Fruit fly (Drosophila melanogaster) whole organism, adult: ENCODE results near the gene CG33093.

Experiments
- CG11617 ChIP-seq: fragments of 200-800 bp; sonication (Bioruptor generic); optimal IDR thresholded peaks from 2 replicates; lab custom pipeline; 2017; ENCODE audit warnings: mild to moderate bottlenecking, missing biosample characterization, missing genetic modification reagents, missing genetic modification characterization
- CG12768 ChIP-seq: fragments of 200-800 bp; sonication (Bioruptor generic); optimal IDR thresholded peaks from 2 replicates; lab custom pipeline; 2017; ENCODE audit warnings: missing biosample characterization, missing genetic modification characterization, mild to moderate bottlenecking, moderate library complexity, missing genetic modification reagents
- CG14711 ChIP-seq: fragments of 200-800 bp; sonication (Bioruptor generic); optimal IDR thresholded peaks from 2 replicates; lab custom pipeline; 2018; ENCODE audit warnings: missing biosample characterization, mild to moderate bottlenecking, missing genetic modification characterization, moderate library complexity
- CG1620 ChIP-seq: fragments of 200-800 bp; sonication (Bioruptor generic); optimal IDR thresholded peaks from 2 replicates; lab custom pipeline; 2016; ENCODE audit warnings: missing biosample characterization, missing genetic modification characterization
- CG33017 ChIP-seq: fragments of 200-800 bp; sonication (Bioruptor generic); optimal IDR thresholded peaks from 2 replicates; lab custom pipeline; 2018; ENCODE audit warnings: missing biosample characterization, mild to moderate bottlenecking, missing genetic modification characterization, moderate library complexity
- CG5204 ChIP-seq: fragments of 200-800 bp; sonication (Bioruptor generic); optimal IDR thresholded peaks from 2 replicates; lab custom pipeline; 2016; ENCODE audit warnings: missing biosample characterization, missing genetic modification characterization
- CG7045 ChIP-seq: fragments of 200-800 bp; sonication (Bioruptor generic); optimal IDR thresholded peaks from 2 replicates; lab custom pipeline; 2017; ENCODE audit warnings: missing biosample characterization, mild to moderate bottlenecking, missing genetic modification characterization
- CG7101 ChIP-seq: fragments of 200-800 bp; sonication (Bioruptor generic); optimal IDR thresholded peaks from 2 replicates; lab custom pipeline; 2018; ENCODE audit warnings: missing biosample characterization, mild to moderate bottlenecking, missing genetic modification characterization, moderate library complexity
- Clk ChIP-seq: fragments of 200-800 bp; sonication (Bioruptor generic); optimal IDR thresholded peaks from 2 replicates; lab custom pipeline; 2017; ENCODE audit warnings: missing biosample characterization, missing genetic modification characterization
- Crg-1 ChIP-seq: fragments of 200-800 bp; sonication (Bioruptor generic); optimal IDR thresholded peaks from 2 replicates; lab custom pipeline; 2016; ENCODE audit warnings: missing biosample characterization, missing genetic modification characterization
- Hr96 ChIP-seq: fragments of 200-800 bp; sonication (Bioruptor generic); optimal IDR thresholded peaks from 2 replicates; lab custom pipeline; 2016; ENCODE audit warnings: missing biosample characterization, missing genetic modification characterization
- Mnt ChIP-seq: fragments of 200-800 bp; sonication (Bioruptor generic); optimal IDR thresholded peaks from 2 replicates; lab custom pipeline; 2016; ENCODE audit warnings: missing biosample characterization, mild to moderate bottlenecking, missing genetic modification characterization
- bab1 ChIP-seq: fragments of 200-800 bp; sonication (Bioruptor generic); optimal IDR thresholded peaks from 3 replicates; lab custom pipeline; 2019; ENCODE audit warnings: missing biosample characterization, mild to moderate bottlenecking, missing genetic modification characterization, moderate library complexity
- cic ChIP-seq: fragments of 200-800 bp; sonication (Bioruptor generic); optimal IDR thresholded peaks from 2 replicates; lab custom pipeline; 2017; ENCODE audit warnings: missing biosample characterization, mild to moderate bottlenecking, missing genetic modification characterization, moderate library complexity
- cnc ChIP-seq, 2 experiments: fragments of >200 bp; optimal IDR thresholded peaks; 2 replicates each; lab custom pipeline; 2017
- kay ChIP-seq: fragments of 200-800 bp; sonication (Bioruptor generic); peaks from one replicate; lab custom pipeline; 2016; ENCODE audit warnings: missing biosample characterization, missing genetic modification characterization, borderline replicate concordance
- ovo ChIP-seq: fragments of 200-800 bp; sonication (Bioruptor generic); optimal IDR thresholded peaks from 2 replicates; lab custom pipeline; 2016; ENCODE audit warnings: missing biosample characterization, missing genetic modification characterization
- pad ChIP-seq: fragments of 200-800 bp; sonication (Bioruptor generic); optimal IDR thresholded peaks from 3 replicates; lab custom pipeline; 2017; ENCODE audit warnings: missing biosample characterization, missing genetic modification characterization, mild to moderate bottlenecking, moderate library complexity, missing genetic modification reagents
- tj ChIP-seq: fragments of 200-800 bp; sonication (Bioruptor generic); optimal IDR thresholded peaks from 3 replicates; lab custom pipeline; 2017; ENCODE audit warnings: missing biosample characterization, mild to moderate bottlenecking, missing genetic modification characterization, moderate library complexity
- toe ChIP-seq: fragments of 200-800 bp; sonication (Bioruptor generic); optimal IDR thresholded peaks from 2 replicates; lab custom pipeline; 2016; ENCODE audit warnings: missing biosample characterization, missing genetic modification characterization

Gene CG33093

dm6 chr3R:22539762-22540161, 8.0 kb upstream of the CG33093 start, which contains the start of gene CG5326:
TSS of gene CG5326 (minus strand) at chr3R:22539919.
- TF ChIP-seq kay (GFP tag; lab: Kevin White, UChicago) = no peak
- no peak for TF ChIP-seq Hr96 (GFP tag; lab: Kevin White, UChicago)
- TF ChIP-seq tj (GFP tag; lab: Kevin White, UChicago) = peak; percentile 76
- TF ChIP-seq Mnt (GFP tag; lab: Kevin White, UChicago) = no peak
- TF ChIP-seq pad = no peak

DNA sequence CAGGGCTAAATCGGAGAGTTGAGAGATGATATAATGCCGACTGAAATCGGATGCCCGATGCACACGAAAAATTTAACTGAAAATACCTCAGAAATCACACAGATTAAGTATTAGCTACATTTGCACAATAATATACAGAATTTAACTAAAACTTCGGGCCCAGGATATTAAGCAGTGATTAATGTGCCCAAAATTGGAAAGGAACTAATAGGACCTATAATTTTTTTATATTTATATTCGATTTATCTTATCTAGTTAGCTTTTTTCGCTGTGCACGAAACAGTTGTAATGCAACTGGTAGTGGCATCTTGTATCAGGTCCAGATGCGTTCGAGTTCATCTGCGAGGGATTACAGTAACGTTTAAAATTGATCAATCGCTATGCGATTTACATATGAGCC, 7.2 kb upstream of the CG33093 start:
- TF ChIP-seq Hr96 (GFP tag; lab: Kevin White, UChicago) (no peak), kay (GFP tag; lab: Kevin White, UChicago) (no peak), CG33017 (tag; lab: Kevin White, UChicago) (no peak), Mnt (GFP tag; lab: Kevin White, UChicago) (no peak), CG7045 (no peak), pad (no peak), CG14711 (tag; lab: Kevin White, UChicago) (no peak)

- no peak for TF ChIP-seq kay (GFP tag; lab: Kevin White, UChicago)
- no peak for TF ChIP-seq CG5204 (GFP tag; lab: Kevin White, UChicago)
- no peak for TF ChIP-seq CG7045
- TF ChIP-seq tj (GFP tag; lab: Kevin White, UChicago) = no peak
- no peak for TF ChIP-seq CG12768 (GFP tag; lab: Kevin White, UChicago)
Measured at dm6 chr3R:22536504-22537423, 5.0 kb upstream of the CG33093 start.

DNA sequence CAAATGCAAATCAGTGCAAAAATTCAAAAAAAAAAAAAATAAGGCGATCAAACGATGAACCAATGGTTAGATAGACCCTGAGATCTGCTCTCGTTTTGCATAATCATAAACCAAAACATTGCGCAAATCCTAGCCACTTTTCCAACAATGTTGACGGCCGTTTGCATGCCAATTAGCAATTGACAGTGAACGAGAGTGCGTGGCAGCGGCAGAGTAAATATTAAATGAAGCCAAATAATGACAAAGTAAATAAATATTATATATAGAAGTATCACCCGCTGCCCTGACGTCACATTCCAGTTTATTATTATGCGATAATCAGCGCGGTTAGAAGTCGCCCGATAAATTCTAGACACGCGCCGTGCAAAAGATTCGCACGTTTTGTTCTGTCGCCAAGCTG, 4.2 kb upstream of the CG33093 start:
- TF ChIP-seq tj (GFP tag; lab: Kevin White, UChicago) = no peak

- TF ChIP-seq CG7045 (no peak), tj (GFP tag; lab: Kevin White, UChicago) (peak; percentile 97)
Measured at dm6 chr3R:22533973-22534931, 2.5 kb upstream of the CG33093 start.

- peak; percentile 79 for TF ChIP-seq CG7101 (tag; lab: Kevin White, UChicago)
- peak; percentile 66 for TF ChIP-seq kay (GFP tag; lab: Kevin White, UChicago)
- TF ChIP-seq CG1620 (GFP tag; lab: Kevin White, UChicago) = peak; percentile 49
- peak; percentile 47 for TF ChIP-seq pad
- peak; percentile 51 for TF ChIP-seq toe (GFP tag; lab: Kevin White, UChicago)
- peak; percentile 42 for TF ChIP-seq tj (GFP tag; lab: Kevin White, UChicago)
- no peak for TF ChIP-seq ovo (GFP tag; lab: Kevin White, UChicago)
- peak; percentile 21 for TF ChIP-seq bab1 (GFP tag; lab: Kevin White, UChicago)
- TF ChIP-seq CG7045 = peak; percentile 76
- peak; percentile 70 for TF ChIP-seq Mnt (GFP tag; lab: Kevin White, UChicago)
- peak; percentile 67 for TF ChIP-seq CG33017 (tag; lab: Kevin White, UChicago)
- TF ChIP-seq CG5204 (GFP tag; lab: Kevin White, UChicago) = peak; percentile 46
- TF ChIP-seq Hr96 (GFP tag; lab: Kevin White, UChicago) = peak; percentile 28
- TF ChIP-seq Clk = peak; percentile 48
- no peak for TF ChIP-seq cnc (optimal IDR thresholded peaks at IDR 0.05; lab: Kevin White, UChicago)
- TF ChIP-seq Crg-1 = peak; percentile 83
- peak; percentile 73 for TF ChIP-seq CG11617
- peak; percentile 85 for TF ChIP-seq cic
- peak; percentile 57 for TF ChIP-seq CG14711 (tag; lab: Kevin White, UChicago)
- TF ChIP-seq CG12768 (GFP tag; lab: Kevin White, UChicago) = peak; percentile 73
Measured at dm6 chr3R:22530305-22530704, 1.4 kb downstream of the CG33093 start, which contains the start of gene CG33099. TSS of gene CG33099 (minus strand) at chr3R:22530572.
